Fruit fly (Drosophila melanogaster) whole organism, embryonic: ENCODE measurements around the gene RpL13.
A peak's percentile ranks its signal among the peaks of the same experiment; 100 is the strongest.

Source experiments
- Ada2b ChIP-seq: fragments of 200-800 bp; sonication (Bioruptor generic); IDR thresholded peaks from 2 replicates; pipeline ENCODE4 v1.3.6; 2022; ENCODE audit warnings: missing biosample characterization, missing genetic modification characterization
- Bdp1 ChIP-seq: fragments of 200-800 bp; sonication (Bioruptor generic); optimal IDR thresholded peaks from 3 replicates; lab custom pipeline; 2016; ENCODE audit warnings: missing biosample characterization, missing genetic modification characterization
- CG1024 ChIP-seq: fragments of 200-800 bp; sonication (Bioruptor generic); IDR thresholded peaks from 2 replicates; pipeline ENCODE4 v1.3.6; 2022; ENCODE audit warnings: missing biosample characterization, missing genetic modification characterization
- CG10321 ChIP-seq: fragments of 200-800 bp; sonication (Bioruptor generic); IDR thresholded peaks from 2 replicates; pipeline ENCODE4 v1.3.6; 2022; ENCODE audit warnings: missing biosample characterization, missing genetic modification characterization
- CG10366 ChIP-seq: fragments of 200-800 bp; sonication (Bioruptor generic); IDR thresholded peaks from 2 replicates; pipeline ENCODE4 v1.3.6; 2022; ENCODE audit warnings: missing biosample characterization, missing genetic modification characterization
- CG11398 ChIP-seq: fragments of 200-800 bp; sonication (Bioruptor generic); optimal IDR thresholded peaks from 2 replicates; lab custom pipeline; 2016; ENCODE audit warnings: missing biosample characterization, missing genetic modification characterization
- CG12236 ChIP-seq: fragments of 200-800 bp; sonication (Bioruptor generic); optimal IDR thresholded peaks from 2 replicates; lab custom pipeline; 2016; ENCODE audit warnings: missing biosample characterization, missing genetic modification characterization
- CG14441 ChIP-seq: fragments of 200-800 bp; sonication (Bioruptor generic); IDR thresholded peaks from 2 replicates; pipeline ENCODE4 v1.3.6; 2022; ENCODE audit warnings: missing biosample characterization, missing genetic modification characterization
- CG17359 ChIP-seq: fragments of 200-800 bp; sonication (Bioruptor generic); optimal IDR thresholded peaks from 3 replicates; lab custom pipeline; 2018; ENCODE audit warnings: missing biosample characterization, mild to moderate bottlenecking, missing genetic modification characterization, moderate library complexity
- CG18764 ChIP-seq: fragments of 200-800 bp; sonication (Bioruptor generic); optimal IDR thresholded peaks from 3 replicates; lab custom pipeline; 2016; ENCODE audit warnings: missing biosample characterization, missing genetic modification characterization
- CG3163 ChIP-seq: fragments of 200-800 bp; sonication (Bioruptor generic); optimal IDR thresholded peaks from 3 replicates; lab custom pipeline; 2016; ENCODE audit warnings: missing biosample characterization, missing genetic modification characterization
- CG33213 ChIP-seq: fragments of 200-800 bp; sonication (Bioruptor generic); optimal IDR thresholded peaks from 3 replicates; lab custom pipeline; 2016; ENCODE audit warnings: missing biosample characterization, missing genetic modification characterization
- CG34376 ChIP-seq: fragments of 200-800 bp; sonication (Bioruptor generic); optimal IDR thresholded peaks from 2 replicates; lab custom pipeline; 2018; ENCODE audit warnings: missing biosample characterization, mild to moderate bottlenecking, missing genetic modification characterization
- CG34422 ChIP-seq: fragments of 200-800 bp; sonication (Bioruptor generic); IDR thresholded peaks from 3 replicates; pipeline ENCODE4 v1.3.6; 2022; ENCODE audit warnings: missing biosample characterization, missing genetic modification characterization
- CG5245 ChIP-seq: fragments of 200-800 bp; sonication (Bioruptor generic); optimal IDR thresholded peaks from 3 replicates; lab custom pipeline; 2016; ENCODE audit warnings: missing biosample characterization, missing genetic modification characterization
- CG5953 ChIP-seq: fragments of 200-800 bp; sonication (Bioruptor generic); IDR thresholded peaks from 2 replicates; pipeline ENCODE4 v1.3.6; 2022; ENCODE audit warnings: missing biosample characterization, missing genetic modification characterization
- CG8388 ChIP-seq: fragments of 200-800 bp; sonication (Bioruptor generic); optimal IDR thresholded peaks from 2 replicates; lab custom pipeline; 2019; ENCODE audit warnings: missing biosample characterization, mild to moderate bottlenecking, missing genetic modification characterization, moderate library complexity
- CG9797 ChIP-seq: fragments of 200-800 bp; sonication (Bioruptor generic); optimal IDR thresholded peaks from 3 replicates; lab custom pipeline; 2018; ENCODE audit warnings: missing biosample characterization, mild to moderate bottlenecking, missing genetic modification characterization
- Dip3 ChIP-seq: fragments of 200-800 bp; sonication (Bioruptor generic); optimal IDR thresholded peaks from 3 replicates; lab custom pipeline; 2016; ENCODE audit warnings: missing biosample characterization, missing genetic modification characterization
- Fer2 ChIP-seq: fragments of 200-800 bp; sonication (Bioruptor generic); optimal IDR thresholded peaks from 2 replicates; lab custom pipeline; 2018; ENCODE audit warnings: missing biosample characterization, mild to moderate bottlenecking, missing genetic modification characterization, moderate library complexity
- GATAe ChIP-seq: fragments of 200-800 bp; sonication (Bioruptor generic); conservative IDR thresholded peaks from 2 replicates; pipeline ENCODE4 v1.3.6; 2022; ENCODE audit warnings: missing biosample characterization, missing genetic modification characterization
- H2.0 ChIP-seq: fragments of 200-800 bp; sonication (Bioruptor generic); IDR thresholded peaks from 2 replicates; pipeline ENCODE4 v1.3.6; 2022; ENCODE audit warnings: missing biosample characterization, missing genetic modification characterization
- Ptx1 ChIP-seq: fragments of 200-800 bp; sonication (Bioruptor generic); IDR thresholded peaks from 2 replicates; pipeline ENCODE4 v1.3.6; 2022; ENCODE audit warnings: missing biosample characterization, missing genetic modification characterization
- ab ChIP-seq: fragments of 200-800 bp; sonication (Bioruptor generic); optimal IDR thresholded peaks from 2 replicates; lab custom pipeline; 2016; ENCODE audit warnings: missing biosample characterization, missing genetic modification characterization
- ash1 ChIP-seq: fragments of 200-800 bp; sonication (Bioruptor generic); optimal IDR thresholded peaks from 2 replicates; lab custom pipeline; 2018; ENCODE audit warnings: missing biosample characterization, mild to moderate bottlenecking, missing genetic modification characterization
- bbx ChIP-seq: fragments of 200-800 bp; sonication (Bioruptor generic); IDR thresholded peaks from 2 replicates; pipeline ENCODE4 v1.3.6; 2022; ENCODE audit warnings: missing biosample characterization, missing genetic modification characterization; ENCODE audit not compliant: partially characterized antibody
- bcd ChIP-seq: fragments of 200-800 bp; sonication (Bioruptor generic); optimal IDR thresholded peaks from 2 replicates; lab custom pipeline; 2017; ENCODE audit warnings: missing biosample characterization, mild to moderate bottlenecking, missing genetic modification characterization
- cad ChIP-seq: fragments of >200 bp; optimal IDR thresholded peaks from 2 replicates; lab custom pipeline; 2017; ENCODE audit warnings: missing biosample characterization, missing genetic modification characterization
- chm ChIP-seq: fragments of 200-800 bp; sonication (Bioruptor generic); IDR thresholded peaks from 2 replicates; pipeline ENCODE4 v1.3.6; 2022; ENCODE audit warnings: missing biosample characterization, missing genetic modification characterization
- chn ChIP-seq: fragments of 200-800 bp; sonication (Bioruptor generic); optimal IDR thresholded peaks from 2 replicates; lab custom pipeline; 2016; ENCODE audit warnings: missing biosample characterization, missing genetic modification characterization
- dan ChIP-seq: fragments of 200-800 bp; sonication (Bioruptor generic); IDR thresholded peaks from 2 replicates; pipeline ENCODE4 v1.3.6; 2022; ENCODE audit warnings: missing biosample characterization, missing genetic modification characterization
- dati ChIP-seq: fragments of 200-800 bp; sonication (Bioruptor generic); IDR thresholded peaks from 2 replicates; pipeline ENCODE4 v1.3.6; 2022; ENCODE audit warnings: missing biosample characterization, missing genetic modification characterization
- dpn ChIP-seq, 2 experiments: fragments of 200-800 bp; sonication (Bioruptor generic); optimal IDR thresholded peaks; 3 replicates each; lab custom pipeline; 2016; ENCODE audit warnings: missing biosample characterization in 2 of 2, missing genetic modification characterization in 2 of 2
- dysf ChIP-seq: fragments of 200-800 bp; sonication (Bioruptor generic); IDR thresholded peaks from 3 replicates; pipeline ENCODE4 v1.3.6; 2022; ENCODE audit warnings: missing biosample characterization, missing genetic modification characterization
- en ChIP-seq: fragments of 200-800 bp; sonication (Bioruptor generic); optimal IDR thresholded peaks from 2 replicates; lab custom pipeline; 2016; ENCODE audit warnings: missing biosample characterization, missing genetic modification characterization
- ham ChIP-seq: fragments of 200-800 bp; sonication (Bioruptor generic); IDR thresholded peaks from 2 replicates; pipeline ENCODE4 v1.3.6; 2022; ENCODE audit warnings: missing biosample characterization, missing genetic modification characterization
- her ChIP-seq: fragments of 200-800 bp; sonication (Bioruptor generic); optimal IDR thresholded peaks from 2 replicates; lab custom pipeline; 2016; ENCODE audit warnings: missing biosample characterization, missing genetic modification characterization
- hkb ChIP-seq, 2 experiments: fragments of 200-800 bp in 1 of 2; fragments of >200 bp in 1 of 2; sonication (Bioruptor generic) in 1 of 2; IDR thresholded peaks in 1 of 2; optimal IDR thresholded peaks in 1 of 2; 2 replicates each; pipeline versions ENCODE4 v1.3.6 to Lab custom; 2017 to 2022; ENCODE audit warnings: missing biosample characterization in 1 of 2, missing genetic modification characterization in 1 of 2
- ind ChIP-seq: fragments of 200-800 bp; sonication (Bioruptor generic); optimal IDR thresholded peaks from 3 replicates; lab custom pipeline; 2016; ENCODE audit warnings: missing biosample characterization, missing genetic modification characterization
- lbe ChIP-seq: fragments of 200-800 bp; sonication (Bioruptor generic); optimal IDR thresholded peaks from 2 replicates; lab custom pipeline; 2016; ENCODE audit warnings: missing biosample characterization, mild to moderate bottlenecking, missing genetic modification characterization
- pan ChIP-seq, 4 experiments: fragments of >200 bp in 3 of 4; fragments of 200-800 bp in 1 of 4; sonication (Bioruptor generic) in 1 of 4; optimal IDR thresholded peaks in 3 of 4; IDR thresholded peaks in 1 of 4; 2 replicates each; pipeline versions ENCODE4 v1.3.6 to Lab custom; 2017 to 2022; ENCODE audit warnings: missing biosample characterization in 2 of 4, missing genetic modification characterization in 2 of 4, mixed read lengths in 1 of 4
- sens ChIP-seq: fragments of 200-800 bp; sonication (Bioruptor generic); peaks from one replicate; lab custom pipeline; 2016; ENCODE audit warnings: missing biosample characterization, missing genetic modification characterization
- shn ChIP-seq: fragments of 200-800 bp; sonication (Bioruptor generic); optimal IDR thresholded peaks from 3 replicates; lab custom pipeline; 2016; ENCODE audit warnings: missing biosample characterization, missing genetic modification characterization
- sima ChIP-seq: fragments of 200-800 bp; sonication (Bioruptor generic); optimal IDR thresholded peaks from 2 replicates; lab custom pipeline; 2016; ENCODE audit warnings: missing biosample characterization, missing genetic modification characterization
- ssp ChIP-seq: fragments of 200-800 bp; sonication (Bioruptor generic); IDR thresholded peaks from 2 replicates; pipeline ENCODE4 v1.3.6; 2022; ENCODE audit warnings: missing biosample characterization, missing genetic modification characterization
- toy ChIP-seq: fragments of 200-800 bp; sonication (Bioruptor generic); IDR thresholded peaks from 2 replicates; pipeline ENCODE4 v1.3.6; 2022; ENCODE audit warnings: missing biosample characterization, missing genetic modification characterization
- trem ChIP-seq: fragments of 200-800 bp; optimal IDR thresholded peaks from 3 replicates; lab custom pipeline; 2019; ENCODE audit warnings: missing biosample characterization, mild to moderate bottlenecking, missing genetic modification characterization, moderate library complexity
- vfl ChIP-seq: fragments of 200-800 bp; sonication (Bioruptor generic); optimal IDR thresholded peaks from 2 replicates; lab custom pipeline; 2016; ENCODE audit warnings: missing biosample characterization, missing genetic modification characterization
- vvl ChIP-seq: fragments of 200-800 bp; sonication (Bioruptor generic); IDR thresholded peaks from 2 replicates; pipeline ENCODE4 v1.3.6; 2022; ENCODE audit warnings: missing biosample characterization, missing genetic modification characterization
- zen ChIP-seq: fragments of 200-800 bp; sonication (Bioruptor generic); optimal IDR thresholded peaks from 3 replicates; lab custom pipeline; 2018; ENCODE audit warnings: missing biosample characterization, mild to moderate bottlenecking, missing genetic modification characterization, moderate library complexity

Gene RpL13

DNA sequence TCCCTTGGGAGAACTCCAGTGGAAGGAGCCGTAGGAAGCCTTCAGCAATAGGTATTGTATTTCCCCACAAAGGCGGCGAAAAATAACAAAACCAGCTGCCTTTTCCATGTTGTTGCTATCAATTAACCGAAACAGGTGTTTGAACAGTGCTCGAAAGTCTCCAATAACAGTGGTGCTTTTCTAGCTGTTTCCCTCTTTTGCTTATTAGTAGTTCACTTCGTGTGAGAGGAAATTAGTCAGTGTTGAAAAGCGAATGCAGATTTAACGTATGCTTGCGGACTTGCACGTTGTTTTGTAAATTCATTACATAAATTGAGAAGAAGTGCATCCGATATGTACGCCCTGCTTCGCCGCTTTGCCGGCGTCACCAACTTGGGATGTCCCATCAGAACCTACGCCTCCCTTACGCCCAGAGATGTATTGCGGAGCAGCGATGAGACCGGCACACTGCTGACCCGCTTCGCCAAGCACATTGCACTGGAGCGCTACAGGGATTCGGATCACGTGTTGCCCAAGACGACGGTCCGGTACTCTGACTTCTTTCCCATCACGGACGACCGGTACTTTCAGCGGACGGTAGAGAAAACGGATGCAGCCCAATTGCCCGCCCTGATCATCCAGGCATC, 28.4 kb upstream of the RpL13 start, which contains the start of the genes Datp and CG4619 (continued):
- TF ChIP-seq CG8388 (GFP tag; lab: Kevin White, UChicago) (no peak), CG14441 (0 out of 2 replicates have a peak, but pooled peaks have one; percentile 35), vfl (peak; percentile 43), CG34376 (GFP tag; lab: Kevin White, UChicago) (peak; percentile 31), ab (GFP tag; lab: Kevin White, UChicago) (no peak), CG17359 (no peak), her (peak; percentile 54), chm (GFP tag; lab: Robert Waterston, UW) (no peak), CG11398 (GFP tag; lab: Kevin White, UChicago) (no peak), CG18764 (GFP tag; lab: Kevin White, UChicago) (peak; percentile 32), lbe (GFP tag; lab: Kevin White, UChicago) (peak; percentile 21), CG12236 (no peak), sens (GFP tag; lab: Kevin White, UChicago) (peak; percentile 76), vvl (GFP tag; lab: Robert Waterston, UW) (peak; percentile 63; the same call in 1 of the 2 replicates), hkb (optimal IDR thresholded peaks at IDR 0.05; lab: Kevin White, UChicago) (no peak), hkb (GFP tag; IDR thresholded peaks at IDR 0.05; lab: Robert Waterston, UW) (no peak), ssp (GFP tag; lab: Robert Waterston, UW) (no peak), CG10366 (GFP tag; lab: Robert Waterston, UW) (no peak), zen (tag; lab: Kevin White, UChicago) (peak; percentile 67), CG33213 (GFP tag; lab: Kevin White, UChicago) (peak; percentile 64), CG10321 (GFP tag; lab: Robert Waterston, UW) (no peak), Bdp1 (peak; percentile 48), Ptx1 (GFP tag; lab: Robert Waterston, UW) (peak; percentile 47; the same call in 1 of the 2 replicates), ind (peak; percentile 46), dpn (GFP tag; optimal IDR thresholded peaks at IDR 0.05; lab: Kevin White, UChicago) (peak; percentile 63 to 66), toy (GFP tag; lab: Robert Waterston, UW) (no peak), Dip3 (GFP tag; lab: Kevin White, UChicago) (peak; percentile 42), H2.0 (0 out of 2 replicates have a peak, but pooled peaks have one; percentile 9), CG5245 (GFP tag; lab: Kevin White, UChicago) (peak; percentile 17), CG3163 (GFP tag; lab: Kevin White, UChicago) (peak; percentile 13), en (GFP tag; lab: Kevin White, UChicago) (no peak), dysf (GFP tag; lab: Robert Waterston, UW) (peak; percentile 55; the same call in 2 of the 3 replicates), CG5953 (no peak), GATAe (no peak), sima (no peak), bcd (GFP tag; lab: Kevin White, UChicago) (peak; percentile 30), CG9797 (GFP tag; lab: Kevin White, UChicago) (peak; percentile 8), trem (peak; percentile 32), bbx (peak; percentile 46), dati (GFP tag; lab: Robert Waterston, UW) (no peak), CG1024 (0 out of 2 replicates have a peak, but pooled peaks have one; percentile 6), chn (GFP tag; lab: Kevin White, UChicago) (no peak), shn (GFP tag; lab: Kevin White, UChicago) (peak; percentile 76), ham (GFP tag; lab: Robert Waterston, UW) (no peak), Fer2 (tag; lab: Kevin White, UChicago) (no peak), Ada2b (GFP tag; lab: Robert Waterston, UW) (no peak; the same call in 1 of the 2 replicates), pan (optimal IDR thresholded peaks at IDR 0.05; lab: Kevin White, UChicago) (no peak), pan (GFP tag; optimal IDR thresholded peaks at IDR 0.05 in 1 of 2, IDR thresholded peaks at IDR 0.05 in 1 of 2) (no peak), dan (GFP tag; lab: Robert Waterston, UW) (no peak), CG34422 (GFP tag; lab: Robert Waterston, UW) (peak; percentile 85; the same call in 2 of the 3 replicates), ash1 (GFP tag; lab: Kevin White, UChicago) (no peak), cad (GFP tag; lab: Kevin White, UChicago) (no peak)
